Fruit fly (Drosophila melanogaster): ENCODE results near the gene CenG1A.

Gene CenG1A

DNA sequence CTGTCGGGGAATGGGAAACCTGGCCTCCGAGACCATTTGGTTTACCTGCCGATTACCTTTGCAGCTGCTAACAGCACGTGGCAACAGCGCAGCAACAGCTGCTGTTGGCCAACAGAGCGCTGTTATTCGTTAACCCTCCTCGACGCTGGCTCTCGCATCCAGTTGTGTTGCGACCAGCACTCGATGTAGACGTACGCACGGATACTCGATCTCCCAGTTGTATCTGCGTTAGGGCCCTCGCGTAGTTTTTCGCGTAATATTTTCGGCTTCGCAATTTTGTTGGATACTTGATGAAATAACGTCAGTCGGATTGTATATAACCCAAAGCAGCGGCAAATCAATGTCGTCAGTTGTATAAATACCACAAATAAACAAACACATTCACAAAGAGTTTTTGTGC, 43.4 kb downstream of the CenG1A start (continued):
- peak; percentile 51; the same call in 1 of the 2 replicates for TF ChIP-seq sob (GFP tag; IDR thresholded peaks at IDR 0.05)
- TF ChIP-seq repo (GFP tag; optimal IDR thresholded peaks at IDR 0.05) = peak; percentile 5
- TF ChIP-seq run (tag; optimal IDR thresholded peaks at IDR 0.05) = no peak
- TF ChIP-seq CG1529 (GFP tag; optimal IDR thresholded peaks at IDR 0.05) = no peak
- peak; percentile 85; the same call in 3 of the 4 replicates for TF ChIP-seq chinmo (GFP tag; IDR thresholded peaks at IDR 0.05; ENCODE audit: partially characterized antibody)
- TF ChIP-seq CG34422 (GFP tag; IDR thresholded peaks at IDR 0.05) = peak; percentile 39; the same call in 1 of the 3 replicates
- TF ChIP-seq hkb (optimal IDR thresholded peaks at IDR 0.05) = no peak
- TF ChIP-seq hkb (GFP tag; IDR thresholded peaks at IDR 0.05) = 0 out of 2 replicates have a peak, but pooled peaks have one; percentile 39
- TF ChIP-seq Sin3A (optimal IDR thresholded peaks at IDR 0.05) = no peak
- peak; percentile 29 for TF ChIP-seq zfh2 (GFP tag; optimal IDR thresholded peaks at IDR 0.05)
- TF ChIP-seq sug (tag; optimal IDR thresholded peaks at IDR 0.05) = peak; percentile 55
- TF ChIP-seq MBD-R2 (GFP tag; IDR thresholded peaks at IDR 0.05) = peak; percentile 13; the same call in 1 of the 2 replicates
- TF ChIP-seq CG6791 (GFP tag; IDR thresholded peaks at IDR 0.05; ENCODE audit: partially characterized antibody) = peak; percentile 62
- TF ChIP-seq CG8924 (tag; optimal IDR thresholded peaks at IDR 0.05) = peak; percentile 15
- TF ChIP-seq gro (GFP tag; optimal IDR thresholded peaks at IDR 0.05) = peak; percentile 74
- no peak for TF ChIP-seq D19A (tag; optimal IDR thresholded peaks at IDR 0.05)
- no peak for TF ChIP-seq Doc3 (GFP tag; IDR thresholded peaks at IDR 0.05; ENCODE audit: partially characterized antibody)
- peak; percentile 96 for TF ChIP-seq HLHmδ (GFP tag; optimal IDR thresholded peaks at IDR 0.05)
- peak; percentile 54; the same call in 1 of the 2 replicates for TF ChIP-seq Drgx (GFP tag; IDR thresholded peaks at IDR 0.05)
- peak; percentile 27 for TF ChIP-seq caup (GFP tag; optimal IDR thresholded peaks at IDR 0.05; ENCODE audit: severe bottlenecking)
- peak; percentile 28 for TF ChIP-seq CG15514 (GFP tag; optimal IDR thresholded peaks at IDR 0.05)
- peak; percentile 92 for TF ChIP-seq CG3163 (GFP tag; optimal IDR thresholded peaks at IDR 0.05)
- TF ChIP-seq CG6689 (GFP tag; IDR thresholded peaks at IDR 0.05) = no peak
- peak; percentile 6 for TF ChIP-seq CG6765 (GFP tag; optimal IDR thresholded peaks at IDR 0.05)
- TF ChIP-seq CG14014 (GFP tag; IDR thresholded peaks at IDR 0.05) = no peak; the same call in 1 of the 2 replicates
- no peak for TF ChIP-seq CG16863 (GFP tag; optimal IDR thresholded peaks at IDR 0.05)
- TF ChIP-seq hb (GFP tag; IDR thresholded peaks at IDR 0.05; ENCODE audit: partially characterized antibody) = no peak
- TF ChIP-seq CG6854 (GFP tag; optimal IDR thresholded peaks at IDR 0.05) = no peak
- TF ChIP-seq wek (GFP tag; optimal IDR thresholded peaks at IDR 0.05) = peak; percentile 34
- no peak for TF ChIP-seq danr (GFP tag; IDR thresholded peaks at IDR 0.05)
- TF ChIP-seq sd (tag; optimal IDR thresholded peaks at IDR 0.05) = peak; percentile 21
- TF ChIP-seq Pdp1 (GFP tag; optimal IDR thresholded peaks at IDR 0.05) = peak in 1 of 2 experiments; percentile 40
- peak; percentile 77; the same call in 1 of the 2 replicates for TF ChIP-seq Bgb (GFP tag; IDR thresholded peaks at IDR 0.05; ENCODE audit: partially characterized antibody)
- no peak for TF ChIP-seq crol (GFP tag; IDR thresholded peaks at IDR 0.05)
- TF ChIP-seq bowl (GFP tag; IDR thresholded peaks at IDR 0.05) = peak; percentile 47; the same call in 1 of the 2 replicates
- no peak for TF ChIP-seq CG2889 (GFP tag; IDR thresholded peaks at IDR 0.05)
- TF ChIP-seq croc (GFP tag; conservative IDR thresholded peaks at IDR 0.05) = no peak
- peak; percentile 15 for TF ChIP-seq CG12219 (GFP tag; optimal IDR thresholded peaks at IDR 0.05)
- TF ChIP-seq Ssrp (tag; optimal IDR thresholded peaks at IDR 0.05) = no peak
- TF ChIP-seq PHDP (tag; optimal IDR thresholded peaks at IDR 0.05) = peak; percentile 17
- TF ChIP-seq Meics (GFP tag; optimal IDR thresholded peaks at IDR 0.05) = peak; percentile 18
- peak; percentile 15; the same call in 1 of the 3 replicates for TF ChIP-seq zen2 (GFP tag; IDR thresholded peaks at IDR 0.05; ENCODE audit: partially characterized antibody)
- peak; percentile 38 for TF ChIP-seq grn (GFP tag; optimal IDR thresholded peaks at IDR 0.05)
- 0 out of 2 replicates have a peak, but pooled peaks have one; percentile 51 for TF ChIP-seq CG16779 (GFP tag; IDR thresholded peaks at IDR 0.05)
- peak; percentile 30 for TF ChIP-seq nom (GFP tag; optimal IDR thresholded peaks at IDR 0.05)
- TF ChIP-seq bsh (GFP tag; optimal IDR thresholded peaks at IDR 0.05) = no peak
- TF ChIP-seq Lpt (GFP tag; optimal IDR thresholded peaks at IDR 0.05) = no peak
- TF ChIP-seq NfI (GFP tag; optimal IDR thresholded peaks at IDR 0.05) = no peak
- peak; percentile 37; the same call in 1 of the 2 replicates for TF ChIP-seq Adf1 (GFP tag; IDR thresholded peaks at IDR 0.05)
- peak; percentile 25 for TF ChIP-seq bigmax (GFP tag; optimal IDR thresholded peaks at IDR 0.05)

Data from whole organism, embryonic.